Worm (Caenorhabditis elegans) whole organism, L2 larva: Measurements from ENCODE around the gene dig-1.

Experiments
- ceh-82 ChIP-seq: fragments of 150-350 bp; optimal IDR thresholded peaks from 2 replicates; lab custom pipeline; 2014; ENCODE audit warnings: missing biosample characterization, missing genetic modification characterization
- mab-5 ChIP-seq: fragments of 150-350 bp; optimal IDR thresholded peaks from 2 replicates; lab custom pipeline; 2014; ENCODE audit warnings: missing biosample characterization, missing genetic modification characterization
- zag-1 ChIP-seq: fragments of 150-350 bp; optimal IDR thresholded peaks from 2 replicates; lab custom pipeline; 2014; ENCODE audit warnings: missing biosample characterization, missing genetic modification characterization
- ztf-11 ChIP-seq: sonication (generic microtip); optimal IDR thresholded peaks from 2 replicates; lab custom pipeline; 2017; ENCODE audit warnings: missing biosample characterization, missing genetic modification characterization

- no peak for TF ChIP-seq mab-5 (tag; lab: Kevin White, UChicago)
- TF ChIP-seq ztf-11 (tag; lab: Kevin White, UChicago) = no peak
- TF ChIP-seq zag-1 (tag; lab: Kevin White, UChicago) = no peak
- no peak for TF ChIP-seq ceh-82
Measured at ce11 chrIII:6730185-6730850, 15.8 kb upstream of the dig-1 start, which contains the start of the genes Y102E9.5 and odr-4.
